Fruit fly (Drosophila melanogaster): ENCODE measurements around the gene HLH4C.

Gene HLH4C

dm6 chrX:4691226-4691625, 44.0 kb upstream of the HLH4C start (continued):
- TF ChIP-seq Stat92E (GFP tag; optimal IDR thresholded peaks at IDR 0.05), result no peak
- peak; percentile 10 for TF ChIP-seq scrt (GFP tag; optimal IDR thresholded peaks at IDR 0.05)
- no peak for TF ChIP-seq dmrt11E (tag; optimal IDR thresholded peaks at IDR 0.05)
- peak; percentile 17 for TF ChIP-seq CG12659 (GFP tag; optimal IDR thresholded peaks at IDR 0.05)
- TF ChIP-seq vfl (GFP tag; optimal IDR thresholded peaks at IDR 0.05), result no peak
- TF ChIP-seq CG4424 (GFP tag; optimal IDR thresholded peaks at IDR 0.05), result no peak
- TF ChIP-seq org-1 (GFP tag; optimal IDR thresholded peaks at IDR 0.05), result no peak
- TF ChIP-seq CG13894 (tag; optimal IDR thresholded peaks at IDR 0.05), result no peak
- no peak for TF ChIP-seq Eip74EF (GFP tag; optimal IDR thresholded peaks at IDR 0.05)
- TF ChIP-seq CG6854 (GFP tag; optimal IDR thresholded peaks at IDR 0.05), result no peak
- peak; percentile 20 for TF ChIP-seq CG9817 (tag; optimal IDR thresholded peaks at IDR 0.05)
- no peak for TF ChIP-seq dm (GFP tag; optimal IDR thresholded peaks at IDR 0.05)
- TF ChIP-seq Trl (optimal IDR thresholded peaks at IDR 0.05), result no peak
- no peak for TF ChIP-seq Trl (GFP tag; optimal IDR thresholded peaks at IDR 0.05)
- TF ChIP-seq slou (GFP tag; optimal IDR thresholded peaks at IDR 0.05), result no peak
- peak; percentile 31 for TF ChIP-seq Hand (GFP tag; optimal IDR thresholded peaks at IDR 0.05)
- TF ChIP-seq Hey (tag; optimal IDR thresholded peaks at IDR 0.05), result no peak
- no peak for TF ChIP-seq CG34422 (GFP tag; IDR thresholded peaks at IDR 0.05)
- no peak for TF ChIP-seq CG15073 (GFP tag; optimal IDR thresholded peaks at IDR 0.05)
- no peak for TF ChIP-seq ftz-f1 (GFP tag; optimal IDR thresholded peaks at IDR 0.05)
- TF ChIP-seq phol (tag; optimal IDR thresholded peaks at IDR 0.05), result no peak
- no peak for TF ChIP-seq Atf-2 (GFP tag; optimal IDR thresholded peaks at IDR 0.05)
- peak; percentile 19 for TF ChIP-seq CG10147 (GFP tag; optimal IDR thresholded peaks at IDR 0.05)
- TF ChIP-seq CG9609 (GFP tag; optimal IDR thresholded peaks at IDR 0.05), result no peak
- TF ChIP-seq CG3065 (GFP tag; optimal IDR thresholded peaks at IDR 0.05), result no peak
- TF ChIP-seq CG7928 (GFP tag; optimal IDR thresholded peaks at IDR 0.05), result no peak
- TF ChIP-seq wor (GFP tag; IDR thresholded peaks at IDR 0.05), result no peak
- no peak for TF ChIP-seq nau (GFP tag; optimal IDR thresholded peaks at IDR 0.05)
- TF ChIP-seq ind (GFP tag; optimal IDR thresholded peaks at IDR 0.05), result no peak
- TF ChIP-seq CG7963 (GFP tag; IDR thresholded peaks at IDR 0.05; ENCODE audit: partially characterized antibody), result no peak
- TF ChIP-seq CG13123 (GFP tag; optimal IDR thresholded peaks at IDR 0.05), result no peak
- TF ChIP-seq CG4707 (GFP tag; optimal IDR thresholded peaks at IDR 0.05), result no peak
- TF ChIP-seq CG14014 (GFP tag; IDR thresholded peaks at IDR 0.05), result no peak
- no peak for TF ChIP-seq CG18764 (GFP tag; optimal IDR thresholded peaks at IDR 0.05)
- no peak for TF ChIP-seq CG8359 (GFP tag; optimal IDR thresholded peaks at IDR 0.05; ENCODE audit: borderline replicate concordance)
- no peak for TF ChIP-seq Nf-YB (GFP tag; optimal IDR thresholded peaks at IDR 0.05)
- TF ChIP-seq Mrtf (GFP tag; IDR thresholded peaks at IDR 0.05), result no peak
- no peak for TF ChIP-seq ssp (GFP tag; IDR thresholded peaks at IDR 0.05)
- no peak for TF ChIP-seq tgo (GFP tag; IDR thresholded peaks at IDR 0.05)
- no peak for TF ChIP-seq wek (GFP tag; optimal IDR thresholded peaks at IDR 0.05)
- no peak for TF ChIP-seq CG8944 (GFP tag; optimal IDR thresholded peaks at IDR 0.05)
- TF ChIP-seq fru (optimal IDR thresholded peaks at IDR 0.05), result no peak
- no peak for TF ChIP-seq CG6175 (GFP tag; IDR thresholded peaks at IDR 0.05)
- TF ChIP-seq Abd-B (GFP tag; optimal IDR thresholded peaks at IDR 0.05), result peak; percentile 20
- no peak for TF ChIP-seq CG7786 (GFP tag; optimal IDR thresholded peaks at IDR 0.05)
- peak; percentile 32 for TF ChIP-seq CG6683 (GFP tag; optimal IDR thresholded peaks at IDR 0.05)
- TF ChIP-seq mirr (GFP tag; optimal IDR thresholded peaks at IDR 0.05), result no peak
- no peak for TF ChIP-seq CG4404 (GFP tag; IDR thresholded peaks at IDR 0.05)
- no peak for TF ChIP-seq CG2199 (GFP tag; IDR thresholded peaks at IDR 0.05)
- TF ChIP-seq lbe (GFP tag; optimal IDR thresholded peaks at IDR 0.05), result no peak
- no peak for TF ChIP-seq onecut (GFP tag; IDR thresholded peaks at IDR 0.05)
- no peak for TF ChIP-seq CG43689 (GFP tag; IDR thresholded peaks at IDR 0.05)

All from whole organism, embryonic.